Fruit fly (Drosophila melanogaster) whole organism, embryonic: ENCODE data around the gene LUBEL.

Source experiments
- Abd-B ChIP-seq: fragments of 200-800 bp; sonication (Bioruptor generic); optimal IDR thresholded peaks from 2 replicates; lab custom pipeline; 2018; ENCODE audit warnings: missing biosample characterization, mild to moderate bottlenecking, missing genetic modification characterization, moderate library complexity
- Blimp-1 ChIP-seq: fragments of 200-800 bp; sonication (Bioruptor generic); optimal IDR thresholded peaks from 3 replicates; lab custom pipeline; 2018; ENCODE audit warnings: missing biosample characterization, missing genetic modification characterization, mild to moderate bottlenecking, moderate library complexity, missing genetic modification reagents
- CG10543 ChIP-seq: fragments of 200-800 bp; sonication (Bioruptor generic); optimal IDR thresholded peaks from 3 replicates; lab custom pipeline; 2017; ENCODE audit warnings: missing biosample characterization, mild to moderate bottlenecking, missing genetic modification characterization, moderate library complexity
- CG11085 ChIP-seq: fragments of 200-800 bp; sonication (Bioruptor generic); IDR thresholded peaks from 2 replicates; pipeline ENCODE4 v1.3.6; 2022; ENCODE audit warnings: missing biosample characterization, missing genetic modification characterization
- CG11560 ChIP-seq: fragments of 200-800 bp; sonication (Bioruptor generic); IDR thresholded peaks from 3 replicates; pipeline ENCODE4 v1.3.6; 2022; ENCODE audit warnings: missing biosample characterization, missing genetic modification characterization
- CG11695 ChIP-seq: fragments of 200-800 bp; sonication (Bioruptor generic); IDR thresholded peaks from 3 replicates; pipeline ENCODE4 v1.3.6; 2022; ENCODE audit warnings: missing biosample characterization, missing genetic modification characterization
- CG11723 ChIP-seq: fragments of 200-800 bp; sonication (Bioruptor generic); optimal IDR thresholded peaks from 2 replicates; lab custom pipeline; 2017; ENCODE audit warnings: missing biosample characterization, mild to moderate bottlenecking, missing genetic modification characterization
- CG1529 ChIP-seq: fragments of 200-800 bp; sonication (Bioruptor generic); optimal IDR thresholded peaks from 3 replicates; lab custom pipeline; 2018; ENCODE audit warnings: missing biosample characterization, missing genetic modification characterization
- CG15514 ChIP-seq: fragments of 200-800 bp; sonication (Bioruptor generic); optimal IDR thresholded peaks from 3 replicates; lab custom pipeline; 2017; ENCODE audit warnings: missing biosample characterization, missing genetic modification characterization, mild to moderate bottlenecking, moderate library complexity, missing genetic modification reagents
- CG1792 ChIP-seq: fragments of 200-800 bp; sonication (Bioruptor generic); optimal IDR thresholded peaks from 2 replicates; lab custom pipeline; 2016; ENCODE audit warnings: missing biosample characterization, missing genetic modification characterization
- CG18619 ChIP-seq: fragments of 200-800 bp; sonication (Bioruptor generic); optimal IDR thresholded peaks from 3 replicates; lab custom pipeline; 2017; ENCODE audit warnings: missing biosample characterization, mild to moderate bottlenecking, missing genetic modification characterization
- CG30403 ChIP-seq: fragments of 200-800 bp; sonication (Bioruptor generic); optimal IDR thresholded peaks from 3 replicates; lab custom pipeline; 2016; ENCODE audit warnings: missing biosample characterization, missing genetic modification characterization
- CG3163 ChIP-seq: fragments of 200-800 bp; sonication (Bioruptor generic); optimal IDR thresholded peaks from 3 replicates; lab custom pipeline; 2016; ENCODE audit warnings: missing biosample characterization, missing genetic modification characterization
- CG33557 ChIP-seq: fragments of 200-800 bp; sonication (Bioruptor generic); optimal IDR thresholded peaks from 2 replicates; lab custom pipeline; 2019; ENCODE audit warnings: missing biosample characterization, mild to moderate bottlenecking, missing genetic modification characterization, moderate library complexity
- CG3847 ChIP-seq: fragments of 200-800 bp; sonication (Bioruptor generic); IDR thresholded peaks from 2 replicates; pipeline ENCODE4 v1.3.6; 2022; ENCODE audit warnings: missing biosample characterization, missing genetic modification characterization
- CG7786 ChIP-seq: fragments of 200-800 bp; sonication (Bioruptor generic); optimal IDR thresholded peaks from 2 replicates; lab custom pipeline; 2016; ENCODE audit warnings: missing biosample characterization, missing genetic modification characterization
- CG8281 ChIP-seq: fragments of 200-800 bp; sonication (Bioruptor generic); optimal IDR thresholded peaks from 2 replicates; lab custom pipeline; 2018; ENCODE audit warnings: missing biosample characterization, mild to moderate bottlenecking, missing genetic modification characterization, moderate library complexity
- CG9215 ChIP-seq: fragments of 200-800 bp; sonication (Bioruptor generic); IDR thresholded peaks from 2 replicates; pipeline ENCODE4 v1.3.6; 2022; ENCODE audit warnings: missing biosample characterization, missing genetic modification characterization
- CG9932 ChIP-seq: fragments of 200-800 bp; sonication (Bioruptor generic); IDR thresholded peaks from 2 replicates; pipeline ENCODE4 v1.3.6; 2022; ENCODE audit warnings: missing biosample characterization, missing genetic modification characterization
- CrebB ChIP-seq: fragments of 200-800 bp; sonication (Bioruptor generic); optimal IDR thresholded peaks from 3 replicates; lab custom pipeline; 2018; ENCODE audit warnings: missing biosample characterization, mild to moderate bottlenecking, missing genetic modification characterization
- D19A ChIP-seq: fragments of 200-800 bp; optimal IDR thresholded peaks from 3 replicates; lab custom pipeline; 2019; ENCODE audit warnings: missing biosample characterization, mild to moderate bottlenecking, missing genetic modification characterization, moderate library complexity
- Dfd ChIP-seq, 2 experiments: fragments of >200 bp; optimal IDR thresholded peaks; 2 replicates each; lab custom pipeline; 2017; ENCODE audit warnings: missing biosample characterization in 2 of 2, missing genetic modification characterization in 2 of 2
- Fer2 ChIP-seq: fragments of 200-800 bp; sonication (Bioruptor generic); optimal IDR thresholded peaks from 2 replicates; lab custom pipeline; 2018; ENCODE audit warnings: missing biosample characterization, mild to moderate bottlenecking, missing genetic modification characterization, moderate library complexity
- Fer3 ChIP-seq: fragments of 200-800 bp; sonication (Bioruptor generic); optimal IDR thresholded peaks from 2 replicates; lab custom pipeline; 2018; ENCODE audit warnings: missing biosample characterization, mild to moderate bottlenecking, missing genetic modification characterization, moderate library complexity
- HmgZ ChIP-seq: fragments of 200-800 bp; sonication (Bioruptor generic); optimal IDR thresholded peaks from 2 replicates; lab custom pipeline; 2018; ENCODE audit warnings: missing biosample characterization, mild to moderate bottlenecking, missing genetic modification characterization
- Hr51 ChIP-seq, 2 experiments: fragments of 200-800 bp; sonication (Bioruptor generic); optimal IDR thresholded peaks; 2 replicates in 1 of 2; 3 replicates in 1 of 2; lab custom pipeline; 2016 to 2018; ENCODE audit warnings: missing biosample characterization in 2 of 2, missing genetic modification characterization in 2 of 2, mild to moderate bottlenecking in 1 of 2, moderate library complexity in 1 of 2
- Lim3 ChIP-seq: fragments of 200-800 bp; sonication (Bioruptor generic); IDR thresholded peaks from 2 replicates; pipeline ENCODE4 v1.3.6; 2022; ENCODE audit warnings: missing biosample characterization, missing genetic modification characterization
- Med ChIP-seq: fragments of 200-800 bp; sonication (Bioruptor generic); peaks from one replicate; lab custom pipeline; 2016; ENCODE audit warnings: missing biosample characterization, missing genetic modification characterization, mild to moderate bottlenecking, inconsistent platforms, moderate library complexity
- NFAT ChIP-seq: fragments of 200-800 bp; sonication (Bioruptor generic); IDR thresholded peaks from 2 replicates; pipeline ENCODE4 v1.3.6; 2022; ENCODE audit warnings: missing biosample characterization, missing genetic modification characterization
- Neu2 ChIP-seq: fragments of 200-800 bp; sonication (Bioruptor generic); optimal IDR thresholded peaks from 3 replicates; lab custom pipeline; 2016; ENCODE audit warnings: missing biosample characterization, missing genetic modification characterization, borderline replicate concordance
- Scr ChIP-seq: fragments of 200-800 bp; sonication (Bioruptor generic); IDR thresholded peaks from 2 replicates; pipeline ENCODE4 v1.3.6; 2022; ENCODE audit warnings: missing biosample characterization, missing genetic modification characterization; ENCODE audit not compliant: partially characterized antibody
- Spps ChIP-seq: fragments of 200-800 bp; sonication (Bioruptor generic); optimal IDR thresholded peaks from 2 replicates; lab custom pipeline; 2018; ENCODE audit warnings: missing biosample characterization, mild to moderate bottlenecking, missing genetic modification characterization
- Taf1 ChIP-seq: fragments of 200-800 bp; sonication (Bioruptor generic); IDR thresholded peaks from 2 replicates; pipeline ENCODE4 v1.3.6; 2022; ENCODE audit warnings: missing biosample characterization, missing genetic modification characterization
- az2 ChIP-seq: fragments of 200-800 bp; sonication (Bioruptor generic); optimal IDR thresholded peaks from 3 replicates; lab custom pipeline; 2016; ENCODE audit warnings: missing biosample characterization, missing genetic modification characterization
- chn ChIP-seq: fragments of 200-800 bp; sonication (Bioruptor generic); optimal IDR thresholded peaks from 2 replicates; lab custom pipeline; 2016; ENCODE audit warnings: missing biosample characterization, missing genetic modification characterization
- corto ChIP-seq: fragments of 200-800 bp; sonication (Bioruptor generic); optimal IDR thresholded peaks from 2 replicates; lab custom pipeline; 2016; ENCODE audit warnings: missing biosample characterization, mild to moderate bottlenecking, missing genetic modification characterization, moderate library complexity
- croc ChIP-seq: fragments of 200-800 bp; sonication (Bioruptor generic); conservative IDR thresholded peaks from 3 replicates; pipeline ENCODE4 v1.3.6; 2022; ENCODE audit warnings: missing biosample characterization, missing genetic modification characterization
- emc ChIP-seq: fragments of 200-800 bp; sonication (Bioruptor generic); optimal IDR thresholded peaks from 2 replicates; lab custom pipeline; 2016; ENCODE audit warnings: missing biosample characterization, missing genetic modification characterization
- en ChIP-seq: fragments of 200-800 bp; sonication (Bioruptor generic); optimal IDR thresholded peaks from 2 replicates; lab custom pipeline; 2016; ENCODE audit warnings: missing biosample characterization, missing genetic modification characterization
- ewg ChIP-seq: fragments of 200-800 bp; sonication (Bioruptor generic); optimal IDR thresholded peaks from 3 replicates; lab custom pipeline; 2017; ENCODE audit warnings: mild to moderate bottlenecking, missing biosample characterization, missing genetic modification reagents, missing genetic modification characterization
- exex ChIP-seq: fragments of 200-800 bp; sonication (Bioruptor generic); optimal IDR thresholded peaks from 4 replicates; lab custom pipeline; 2018; ENCODE audit warnings: missing biosample characterization, mild to moderate bottlenecking, missing genetic modification characterization, moderate library complexity
- eyg ChIP-seq: fragments of 200-800 bp; sonication (Bioruptor generic); optimal IDR thresholded peaks from 3 replicates; lab custom pipeline; 2016; ENCODE audit warnings: missing biosample characterization, missing genetic modification characterization
- gsb-n ChIP-seq: fragments of 200-800 bp; sonication (Bioruptor generic); optimal IDR thresholded peaks from 3 replicates; lab custom pipeline; 2018; ENCODE audit warnings: missing biosample characterization, mild to moderate bottlenecking, missing genetic modification characterization
- gt ChIP-seq: fragments of 200-800 bp; sonication (Bioruptor generic); IDR thresholded peaks from 2 replicates; pipeline ENCODE4 v1.3.6; 2022; ENCODE audit warnings: missing biosample characterization, missing genetic modification characterization
- insv ChIP-seq, 2 experiments: fragments of 200-800 bp; sonication (Bioruptor generic); optimal IDR thresholded peaks; 3 replicates each; lab custom pipeline; 2016 to 2018; ENCODE audit warnings: missing biosample characterization in 2 of 2, missing genetic modification characterization in 2 of 2
- kni ChIP-seq: fragments of 200-800 bp; sonication (Bioruptor generic); optimal IDR thresholded peaks from 3 replicates; lab custom pipeline; 2017; ENCODE audit warnings: mild to moderate bottlenecking, missing biosample characterization, missing genetic modification reagents, missing genetic modification characterization
- nerfin-2 ChIP-seq: fragments of 200-800 bp; sonication (Bioruptor generic); IDR thresholded peaks from 2 replicates; pipeline ENCODE4 v1.3.6; 2022; ENCODE audit warnings: missing biosample characterization, missing genetic modification characterization; ENCODE audit not compliant: partially characterized antibody
- pum ChIP-seq: fragments of 200-800 bp; sonication (Bioruptor generic); optimal IDR thresholded peaks from 2 replicates; lab custom pipeline; 2016; ENCODE audit warnings: missing biosample characterization, missing genetic modification characterization
- ro ChIP-seq: fragments of 200-800 bp; sonication (Bioruptor generic); IDR thresholded peaks from 2 replicates; pipeline ENCODE4 v1.3.6; 2022; ENCODE audit warnings: missing biosample characterization, missing genetic modification characterization
- tgo ChIP-seq: fragments of 200-800 bp; sonication (Bioruptor generic); IDR thresholded peaks from 3 replicates; pipeline ENCODE4 v1.3.6; 2022; ENCODE audit warnings: missing biosample characterization, missing genetic modification characterization
- twi ChIP-seq: fragments of 200-800 bp; optimal IDR thresholded peaks from 2 replicates; lab custom pipeline; 2019; ENCODE audit warnings: missing biosample characterization, mild to moderate bottlenecking, missing genetic modification characterization, moderate library complexity
- vvl ChIP-seq: fragments of 200-800 bp; sonication (Bioruptor generic); IDR thresholded peaks from 2 replicates; pipeline ENCODE4 v1.3.6; 2022; ENCODE audit warnings: missing biosample characterization, missing genetic modification characterization

Gene LUBEL

dm6 chr2L:6789358-6789757 lies 16.8 kb upstream of the LUBEL start (continued):
- no peak for TF ChIP-seq Fer2 (tag; lab: Kevin White, UChicago)
- no peak for TF ChIP-seq CG18619 (GFP tag; lab: Kevin White, UChicago)
- no peak for TF ChIP-seq en (GFP tag; lab: Kevin White, UChicago)
- no peak for TF ChIP-seq kni (GFP tag; lab: Kevin White, UChicago)
- TF ChIP-seq CG11085 (GFP tag; lab: Robert Waterston, UW): no peak
- no peak for TF ChIP-seq insv (GFP tag; optimal IDR thresholded peaks at IDR 0.05; lab: Kevin White, UChicago)
- no peak for TF ChIP-seq NFAT
- TF ChIP-seq twi (tag; lab: Kevin White, UChicago): no peak
- no peak for TF ChIP-seq CG11695 (GFP tag; lab: Robert Waterston, UW)
- TF ChIP-seq Lim3 (GFP tag; lab: Robert Waterston, UW): no peak
- peak; percentile 13 for TF ChIP-seq HmgZ (tag; lab: Kevin White, UChicago)
- no peak for TF ChIP-seq Taf1 (GFP tag; lab: Robert Waterston, UW)
- TF ChIP-seq CG3163 (GFP tag; lab: Kevin White, UChicago): no peak
- TF ChIP-seq CrebB: no peak
- TF ChIP-seq Abd-B (GFP tag; lab: Kevin White, UChicago): no peak
- TF ChIP-seq Dfd (GFP tag; optimal IDR thresholded peaks at IDR 0.05; lab: Kevin White, UChicago): no peak
- TF ChIP-seq Neu2: no peak
- TF ChIP-seq croc (GFP tag; lab: Robert Waterston, UW): no peak
- TF ChIP-seq eyg (GFP tag; lab: Kevin White, UChicago): no peak
- no peak for TF ChIP-seq gsb-n (tag; lab: Kevin White, UChicago)
- TF ChIP-seq CG33557: no peak
- TF ChIP-seq CG30403 (GFP tag; lab: Kevin White, UChicago): no peak
- TF ChIP-seq nerfin-2 (GFP tag; lab: Robert Waterston, UW): no peak
- TF ChIP-seq ro: no peak
- no peak for TF ChIP-seq CG15514 (GFP tag; lab: Kevin White, UChicago)
- no peak for TF ChIP-seq tgo (GFP tag; lab: Robert Waterston, UW)
- no peak for TF ChIP-seq CG3847 (GFP tag; lab: Robert Waterston, UW)
- no peak for TF ChIP-seq CG8281
- peak; percentile 91 for TF ChIP-seq exex (tag; lab: Kevin White, UChicago)
- TF ChIP-seq Hr51 (GFP tag; optimal IDR thresholded peaks at IDR 0.05; lab: Kevin White, UChicago): no peak
- TF ChIP-seq az2 (GFP tag; lab: Kevin White, UChicago): no peak
- no peak for TF ChIP-seq CG11560
- no peak for TF ChIP-seq Spps (tag; lab: Kevin White, UChicago)
- TF ChIP-seq D19A (tag; lab: Kevin White, UChicago): peak; percentile 11
- TF ChIP-seq CG7786 (GFP tag; lab: Kevin White, UChicago): no peak
- TF ChIP-seq corto (GFP tag; lab: Kevin White, UChicago): peak; percentile 21
- peak; percentile 38 for TF ChIP-seq Med (GFP tag; lab: Kevin White, UChicago)
- peak; percentile 36 for TF ChIP-seq CG10543 (GFP tag; lab: Kevin White, UChicago)
- TF ChIP-seq CG9932 (GFP tag; lab: Robert Waterston, UW): no peak
- TF ChIP-seq emc (GFP tag; lab: Kevin White, UChicago): no peak
- no peak for TF ChIP-seq ewg (GFP tag; lab: Kevin White, UChicago)
- no peak for TF ChIP-seq CG11723
- TF ChIP-seq Fer3 (tag; lab: Kevin White, UChicago): no peak
- no peak for TF ChIP-seq Blimp-1
- no peak for TF ChIP-seq Scr
- no peak for TF ChIP-seq chn (GFP tag; lab: Kevin White, UChicago)
- no peak for TF ChIP-seq CG1792
- TF ChIP-seq CG1529 (GFP tag; lab: Kevin White, UChicago): no peak
- no peak for TF ChIP-seq pum
- TF ChIP-seq vvl (GFP tag; lab: Robert Waterston, UW): no peak
- no peak for TF ChIP-seq CG9215 (GFP tag; lab: Robert Waterston, UW)
- TF ChIP-seq gt (GFP tag; lab: Robert Waterston, UW): no peak
